Fruit fly (Drosophila melanogaster) whole organism, adult: ENCODE data around the gene CG9760.

Experiments
- CG12768 ChIP-seq: fragments of 200-800 bp; sonication (Bioruptor generic); optimal IDR thresholded peaks from 2 replicates; lab custom pipeline; 2017; ENCODE audit warnings: missing biosample characterization, missing genetic modification characterization, mild to moderate bottlenecking, moderate library complexity, missing genetic modification reagents
- Mnt ChIP-seq: fragments of 200-800 bp; sonication (Bioruptor generic); optimal IDR thresholded peaks from 2 replicates; lab custom pipeline; 2016; ENCODE audit warnings: missing biosample characterization, mild to moderate bottlenecking, missing genetic modification characterization
- kay ChIP-seq: fragments of 200-800 bp; sonication (Bioruptor generic); peaks from one replicate; lab custom pipeline; 2016; ENCODE audit warnings: missing biosample characterization, missing genetic modification characterization, borderline replicate concordance

- TF ChIP-seq kay (GFP tag; lab: Kevin White, UChicago), result no peak
- TF ChIP-seq CG12768 (GFP tag; lab: Kevin White, UChicago), result peak; percentile 60
- peak; percentile 60 for TF ChIP-seq Mnt (GFP tag; lab: Kevin White, UChicago)
These were observed 31.6 kb downstream of the CG9760 start, which contains the start of gene DEF8 for dm6 chr3L:12131918-12132317.
